Worm (Caenorhabditis elegans) whole organism, midembryonic: ENCODE data around the gene K11H12.5.

Source experiments
- cog-1 ChIP-seq: sonication (generic microtip); optimal IDR thresholded peaks from 2 replicates; lab custom pipeline; 2016; ENCODE audit warnings: missing genetic modification characterization, missing compliant biosample characterization
- flt-1 ChIP-seq: fragments of 200-800 bp; sonication (Bioruptor generic); IDR thresholded peaks from 2 replicates; pipeline ENCODE4 v1.3.6; 2022; ENCODE audit warnings: missing genetic modification characterization, missing compliant biosample characterization
- klf-2 ChIP-seq: fragments of 200-800 bp; sonication (Bioruptor generic); conservative IDR thresholded peaks from 2 replicates; pipeline ENCODE4 v1.3.6; 2022; ENCODE audit warnings: missing genetic modification reagents, missing genetic modification characterization, missing compliant biosample characterization
- med-1 ChIP-seq: sonication (generic microtip); optimal IDR thresholded peaks from 2 replicates; lab custom pipeline; 2017; ENCODE audit warnings: missing genetic modification characterization, mild to moderate bottlenecking, missing compliant biosample characterization, antibody characterized with exemption, missing genetic modification reagents; ENCODE audit not compliant: insufficient read depth
- ref-1 ChIP-seq: fragments of 200-800 bp; sonication (Bioruptor generic); conservative IDR thresholded peaks from 2 replicates; pipeline ENCODE4 v1.3.6; 2022; ENCODE audit warnings: missing genetic modification reagents, missing genetic modification characterization, missing compliant biosample characterization
- tab-1 ChIP-seq: fragments of 200-800 bp; sonication (Bioruptor generic); IDR thresholded peaks from 2 replicates; pipeline ENCODE4 v1.3.6; 2022; ENCODE audit warnings: missing genetic modification characterization, missing compliant biosample characterization
- ztf-23 ChIP-seq: fragments of 200-800 bp; sonication (Bioruptor generic); IDR thresholded peaks from 2 replicates; pipeline ENCODE4 v1.3.6; 2022; ENCODE audit warnings: missing genetic modification reagents, missing genetic modification characterization, missing compliant biosample characterization

- TF ChIP-seq tab-1 (no peak), ref-1 (no peak), cog-1 (tag; lab: Kevin White, UChicago) (no peak), flt-1 (GFP tag; lab: Robert Waterston, UW) (no peak), med-1 (GFP tag; lab: Kevin White, UChicago) (no peak), ztf-23 (GFP tag; lab: Robert Waterston, UW) (no peak), klf-2 (no peak)
Measured at ce11 chrIV:630598-630997, 45.8 kb upstream of the K11H12.5 start.
